Fruit fly (Drosophila melanogaster): ENCODE data around the gene CG33177.

DNA sequence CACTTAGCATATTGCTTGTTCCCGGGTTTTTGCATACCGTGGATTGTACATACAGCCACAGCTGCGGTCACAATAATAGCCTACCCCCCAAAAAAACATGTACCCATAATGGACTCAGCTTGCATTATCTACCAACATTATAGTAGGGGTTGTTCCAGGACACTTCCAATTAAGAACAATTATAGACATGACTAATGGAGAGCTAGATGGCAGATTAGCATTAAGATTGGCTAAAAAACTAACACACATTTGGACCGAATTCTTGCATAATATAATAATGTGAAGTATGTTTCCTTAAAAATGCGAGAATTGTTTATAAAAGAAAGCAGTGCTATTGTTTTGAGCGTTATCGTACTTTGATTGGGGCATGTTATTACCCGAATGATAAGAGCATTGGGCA lies 9.2 kb downstream of the CG33177 start:
- TF ChIP-seq CG14655 (GFP tag; optimal IDR thresholded peaks at IDR 0.05): no peak
- TF ChIP-seq CG8159 (tag; optimal IDR thresholded peaks at IDR 0.05): peak; percentile 44
- no peak for TF ChIP-seq CG10348 (GFP tag; IDR thresholded peaks at IDR 0.05)
- TF ChIP-seq rn (GFP tag; IDR thresholded peaks at IDR 0.05): no peak
- no peak for TF ChIP-seq EcR (GFP tag; optimal IDR thresholded peaks at IDR 0.05)
- no peak for TF ChIP-seq CG8301 (tag; optimal IDR thresholded peaks at IDR 0.05)
- TF ChIP-seq Pif1B (GFP tag; optimal IDR thresholded peaks at IDR 0.05): no peak
- TF ChIP-seq D1 (tag; optimal IDR thresholded peaks at IDR 0.05): no peak
- TF ChIP-seq CG17806 (tag; optimal IDR thresholded peaks at IDR 0.05): no peak
- TF ChIP-seq CG13204 (GFP tag; optimal IDR thresholded peaks at IDR 0.05): no peak

Measured in whole organism, pupa.